Worm (Caenorhabditis elegans) whole organism, L4 larva: ENCODE measurements around the gene T04A8.18.
A peak's percentile ranks its signal among the peaks of the same experiment; 100 is the strongest.

Experiments used
- F10B5.3 ChIP-seq: sonication (generic microtip); optimal IDR thresholded peaks from 2 replicates; lab custom pipeline; 2016; ENCODE audit warnings: mild to moderate bottlenecking, missing genetic modification characterization, missing compliant biosample characterization
- F44E2.7 ChIP-seq: fragments of 200-800 bp; sonication (Bioruptor generic); IDR thresholded peaks from 2 replicates; pipeline ENCODE4 v2.1.2; 2022; ENCODE audit warnings: missing genetic modification characterization, missing compliant biosample characterization
- F49E8.2 ChIP-seq: sonication (generic microtip); optimal IDR thresholded peaks from 2 replicates; lab custom pipeline; 2016; ENCODE audit warnings: missing compliant biosample characterization, mild to moderate bottlenecking, missing genetic modification characterization, borderline replicate concordance
- Y5F2A.4 ChIP-seq: fragments of 200-800 bp; sonication (Bioruptor generic); optimal IDR thresholded peaks from 2 replicates; lab custom pipeline; 2018; ENCODE audit warnings: mild to moderate bottlenecking, missing genetic modification characterization, missing compliant biosample characterization
- arid-1 ChIP-seq: fragments of 200-800 bp; sonication (Bioruptor generic); conservative IDR thresholded peaks from 2 replicates; pipeline ENCODE4 v1.3.6; 2022; ENCODE audit warnings: missing genetic modification reagents, missing genetic modification characterization, missing compliant biosample characterization
- ceh-62 ChIP-seq: sonication (generic microtip); optimal IDR thresholded peaks from 2 replicates; lab custom pipeline; 2017; ENCODE audit warnings: missing biosample characterization, missing genetic modification characterization
- ceh-82 ChIP-seq: sonication (generic microtip); optimal IDR thresholded peaks from 2 replicates; lab custom pipeline; 2017; ENCODE audit warnings: missing biosample characterization, missing genetic modification characterization
- ctbp-1 ChIP-seq: fragments of 200-800 bp; sonication (Bioruptor generic); IDR thresholded peaks from 2 replicates; pipeline ENCODE4 v1.3.6; 2022; ENCODE audit warnings: missing genetic modification reagents, missing genetic modification characterization, missing compliant biosample characterization
- daf-12 ChIP-seq: fragments of 150-350 bp; optimal IDR thresholded peaks from 2 replicates; lab custom pipeline; 2014; ENCODE audit warnings: missing biosample characterization, missing genetic modification reagents, missing genetic modification characterization
- daf-16 ChIP-seq, 3 experiments: sonication (generic microtip); optimal IDR thresholded peaks; 2 replicates each; lab custom pipeline; 2016 to 2017; ENCODE audit warnings: missing genetic modification characterization in 3 of 3, missing genetic modification reagents in 3 of 3, mild to moderate bottlenecking in 2 of 3, missing compliant biosample characterization in 2 of 3, missing biosample characterization in 1 of 3, moderate library complexity in 1 of 3
- daf-8 ChIP-seq: fragments of 200-800 bp; sonication (Bioruptor generic); IDR thresholded peaks from 2 replicates; pipeline ENCODE4 v1.3.6; 2022; ENCODE audit warnings: missing genetic modification characterization, missing compliant biosample characterization
- dmd-6 ChIP-seq: fragments of 200-800 bp; sonication (Bioruptor generic); IDR thresholded peaks from 2 replicates; pipeline ENCODE4 v1.3.6; 2022; ENCODE audit warnings: missing genetic modification reagents, missing genetic modification characterization, missing compliant biosample characterization
- dmd-9 ChIP-seq: fragments of 200-800 bp; sonication (Bioruptor generic); IDR thresholded peaks from 2 replicates; pipeline ENCODE4 v1.3.6; 2022; ENCODE audit warnings: missing genetic modification reagents, missing genetic modification characterization, missing compliant biosample characterization
- dpl-1 ChIP-seq: fragments of 150-350 bp; optimal IDR thresholded peaks from 2 replicates; lab custom pipeline; 2014; ENCODE audit warnings: missing biosample characterization, missing genetic modification reagents, missing genetic modification characterization
- duxl-1 ChIP-seq: sonication (generic microtip); optimal IDR thresholded peaks from 2 replicates; lab custom pipeline; 2016; ENCODE audit warnings: mild to moderate bottlenecking, missing genetic modification characterization, moderate library complexity, missing compliant biosample characterization; ENCODE audit not compliant: poor library complexity
- hif-1 ChIP-seq, 2 experiments: sonication (generic microtip); optimal IDR thresholded peaks; 2 replicates each; lab custom pipeline; 2016 to 2017; ENCODE audit warnings: missing compliant biosample characterization in 2 of 2, missing genetic modification characterization in 2 of 2, missing genetic modification reagents in 2 of 2, missing genotype in 2 of 2, mild to moderate bottlenecking in 1 of 2
- hlh-11 ChIP-seq: fragments of 200-800 bp; sonication (Bioruptor generic); optimal IDR thresholded peaks from 2 replicates; lab custom pipeline; 2018; ENCODE audit warnings: mild to moderate bottlenecking, missing genetic modification characterization, missing compliant biosample characterization
- hmg-1.1 ChIP-seq: fragments of 200-800 bp; sonication (Bioruptor generic); IDR thresholded peaks from 2 replicates; pipeline ENCODE4 v1.3.6; 2022; ENCODE audit warnings: missing genetic modification reagents, missing genetic modification characterization, missing compliant biosample characterization
- jun-1 ChIP-seq: fragments of 150-350 bp; optimal IDR thresholded peaks from 2 replicates; lab custom pipeline; 2014; ENCODE audit warnings: missing biosample characterization, missing genetic modification reagents, missing genetic modification characterization
- lin-38 ChIP-seq: fragments of 200-800 bp; sonication (Bioruptor generic); IDR thresholded peaks from 2 replicates; pipeline ENCODE4 v1.3.6; 2022; ENCODE audit warnings: missing genetic modification reagents, missing genetic modification characterization, missing compliant biosample characterization
- lin-39 ChIP-seq: fragments of 150-350 bp; optimal IDR thresholded peaks from 2 replicates; lab custom pipeline; 2014; ENCODE audit warnings: missing biosample characterization, missing genetic modification reagents, missing genetic modification characterization
- lir-3 ChIP-seq: sonication (generic microtip); optimal IDR thresholded peaks from 2 replicates; lab custom pipeline; 2016; ENCODE audit warnings: mild to moderate bottlenecking, missing genetic modification characterization, missing compliant biosample characterization
- lsy-2 ChIP-seq, 2 experiments: fragments of 150-350 bp in 1 of 2; sonication (generic microtip) in 1 of 2; optimal IDR thresholded peaks; 2 replicates each; lab custom pipeline; 2014 to 2017; ENCODE audit warnings: missing biosample characterization in 2 of 2, missing genetic modification characterization in 2 of 2
- mxl-2 ChIP-seq: fragments of 200-800 bp; sonication (Bioruptor generic); conservative IDR thresholded peaks from 2 replicates; pipeline ENCODE4 v1.3.6; 2022; ENCODE audit warnings: missing genetic modification reagents, missing genetic modification characterization, missing compliant biosample characterization
- nhr-102 ChIP-seq: sonication (generic microtip); optimal IDR thresholded peaks from 2 replicates; lab custom pipeline; 2016; ENCODE audit warnings: mild to moderate bottlenecking, missing genetic modification characterization, moderate library complexity, missing compliant biosample characterization
- nhr-11 ChIP-seq: fragments of 150-350 bp; optimal IDR thresholded peaks from 2 replicates; lab custom pipeline; 2014; ENCODE audit warnings: missing biosample characterization, missing genetic modification characterization
- nhr-25 ChIP-seq: sonication (generic microtip); optimal IDR thresholded peaks from 2 replicates; lab custom pipeline; 2017; ENCODE audit warnings: missing genetic modification characterization, mild to moderate bottlenecking, missing compliant biosample characterization, antibody characterized with exemption, moderate library complexity, borderline replicate concordance; ENCODE audit not compliant: insufficient read depth
- nhr-41 ChIP-seq: fragments of 200-800 bp; sonication (Bioruptor generic); IDR thresholded peaks from 2 replicates; pipeline ENCODE4 v1.3.6; 2022; ENCODE audit warnings: missing genetic modification reagents, missing genetic modification characterization, missing compliant biosample characterization
- nhr-42 ChIP-seq: fragments of 200-800 bp; sonication (Bioruptor generic); IDR thresholded peaks from 2 replicates; pipeline ENCODE4 v1.3.6; 2022; ENCODE audit warnings: missing genetic modification characterization, missing compliant biosample characterization
- saeg-2 ChIP-seq: fragments of 200-800 bp; sonication (Bioruptor generic); IDR thresholded peaks from 2 replicates; pipeline ENCODE4 v1.3.6; 2022; ENCODE audit warnings: missing genetic modification reagents, missing genetic modification characterization, missing compliant biosample characterization
- sdz-12 ChIP-seq: fragments of 200-800 bp; sonication (Bioruptor generic); optimal IDR thresholded peaks from 2 replicates; lab custom pipeline; 2018; ENCODE audit warnings: mild to moderate bottlenecking, missing genetic modification characterization, missing compliant biosample characterization
- skn-1 ChIP-seq: fragments of 150-350 bp; optimal IDR thresholded peaks from 2 replicates; lab custom pipeline; 2014; ENCODE audit warnings: missing biosample characterization, missing genetic modification characterization
- spr-1 ChIP-seq: sonication (generic microtip); optimal IDR thresholded peaks from 2 replicates; lab custom pipeline; 2016; ENCODE audit warnings: mild to moderate bottlenecking, missing genetic modification characterization, missing compliant biosample characterization
- tag-97 ChIP-seq: fragments of 200-800 bp; sonication (Bioruptor generic); IDR thresholded peaks from 2 replicates; pipeline ENCODE4 v1.3.6; 2022; ENCODE audit warnings: missing genetic modification characterization, missing compliant biosample characterization
- tra-1 ChIP-seq: fragments of 200-800 bp; sonication (Bioruptor generic); IDR thresholded peaks from 2 replicates; pipeline ENCODE4 v1.3.6; 2022; ENCODE audit warnings: missing genetic modification reagents, missing genetic modification characterization, missing compliant biosample characterization
- unc-130 ChIP-seq: sonication (generic microtip); optimal IDR thresholded peaks from 2 replicates; lab custom pipeline; 2016; ENCODE audit warnings: missing genetic modification reagents, missing genetic modification characterization, missing compliant biosample characterization
- unc-62 ChIP-seq, 3 experiments: fragments of 150-350 bp in 1 of 3; sonication (generic microtip); optimal IDR thresholded peaks in 2 of 3; peaks in 1 of 3; 1 replicate in 1 of 3; 2 replicates in 2 of 3; lab custom pipeline; 2014 to 2017; ENCODE audit warnings: missing biosample characterization in 3 of 3, missing genetic modification characterization in 3 of 3, missing genetic modification reagents in 3 of 3, missing genotype in 1 of 3

The T04A8.18 gene

DNA sequence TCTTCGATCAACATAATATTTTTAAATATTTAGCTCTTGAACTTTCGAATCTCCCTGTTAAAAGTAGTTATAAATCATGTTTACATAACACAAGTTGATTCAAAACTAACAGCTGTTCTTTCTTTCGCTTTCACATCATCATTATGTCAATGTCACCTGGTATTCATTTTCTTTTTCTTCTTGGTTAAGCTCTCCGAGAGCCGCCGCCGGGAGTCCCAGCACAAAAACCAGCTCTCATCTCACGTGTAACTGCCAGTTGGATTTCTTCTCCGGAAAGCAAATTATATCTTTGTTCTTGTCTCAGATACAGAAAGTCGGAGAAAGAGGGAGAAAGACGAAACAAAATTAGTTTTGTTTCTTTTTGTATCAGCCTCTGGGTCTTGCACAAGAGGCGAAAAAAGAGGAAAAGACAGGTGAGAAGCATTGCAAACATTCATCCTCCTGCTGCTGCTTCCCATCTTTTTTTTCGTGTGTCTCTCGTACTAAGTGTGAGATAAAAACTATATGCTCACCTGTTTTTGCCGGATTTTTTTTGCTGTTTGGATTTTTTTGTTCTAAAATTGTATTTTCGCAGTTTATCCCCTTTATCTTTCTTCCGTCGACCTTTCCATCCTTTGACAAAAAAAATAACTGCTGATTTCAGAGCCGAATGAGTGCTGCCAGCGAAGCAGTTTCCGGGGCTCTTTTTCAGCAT lies 22.4 kb downstream of the T04A8.18 start, which contains the start of gene F17C8.3:
TSS of gene F17C8.3 (plus strand) at position 644 of the 694 bp plus-strand sequence.
- TF ChIP-seq unc-130 (GFP tag; lab: Kevin White, UChicago) (no peak), tag-97 (GFP tag; lab: Robert Waterston, UW) (no peak), nhr-11 (tag; lab: Kevin White, UChicago) (peak; percentile 45), hif-1 (tag; optimal IDR thresholded peaks at IDR 0.05; lab: Kevin White, UChicago) (no peak), unc-62 (GFP tag; optimal IDR thresholded peaks at IDR 0.05 in 1 of 2; lab: Kevin White, UChicago) (peak in 1 of 2 experiments; percentile 93), unc-62 (tag; optimal IDR thresholded peaks at IDR 0.05; lab: Kevin White, UChicago) (no peak), daf-16 (GFP tag; optimal IDR thresholded peaks at IDR 0.05; lab: Kevin White, UChicago) (peak in 1 of 2 experiments; percentile 87), daf-16 (tag; optimal IDR thresholded peaks at IDR 0.05; lab: Kevin White, UChicago) (no peak), tra-1 (GFP tag; lab: Robert Waterston, UW) (0 out of 2 replicates have a peak, but pooled peaks have one; percentile 63), lsy-2 (tag; optimal IDR thresholded peaks at IDR 0.05; lab: Kevin White, UChicago) (peak in 1 of 2 experiments; percentile 29), hlh-11 (tag; lab: Kevin White, UChicago) (peak; percentile 69)

DNA sequence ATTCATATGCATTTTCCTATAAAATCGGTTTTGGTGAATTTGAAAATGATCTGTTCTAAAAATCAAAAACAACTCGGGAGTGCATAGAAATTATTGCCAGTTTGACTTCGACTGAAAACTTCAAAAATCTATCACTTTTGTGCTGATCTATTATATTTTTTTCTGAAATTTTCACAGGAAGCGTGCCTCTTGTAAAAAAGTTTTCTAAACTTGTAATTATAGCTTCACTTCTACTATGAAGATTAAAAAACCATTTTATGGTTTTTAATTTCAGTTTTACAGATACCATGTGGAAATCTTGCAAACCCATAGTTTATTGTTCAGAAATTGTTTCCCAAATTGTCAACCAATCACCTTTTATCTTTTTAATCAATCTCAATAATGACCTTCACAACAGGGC lies 25.0 kb downstream of the T04A8.18 start, which contains the start of gene F17C8.9:
TSS of gene F17C8.9 (plus strand) at position 301 of the 400 bp plus-strand sequence.
- no peak for TF ChIP-seq dmd-6
- TF ChIP-seq F10B5.3 (tag; lab: Kevin White, UChicago), result no peak
- no peak for TF ChIP-seq spr-1
- no peak for TF ChIP-seq nhr-25 (tag; lab: Kevin White, UChicago)
- no peak for TF ChIP-seq ctbp-1 (GFP tag; lab: Robert Waterston, UW)
- TF ChIP-seq ceh-62 (tag; lab: Kevin White, UChicago), result no peak

DNA sequence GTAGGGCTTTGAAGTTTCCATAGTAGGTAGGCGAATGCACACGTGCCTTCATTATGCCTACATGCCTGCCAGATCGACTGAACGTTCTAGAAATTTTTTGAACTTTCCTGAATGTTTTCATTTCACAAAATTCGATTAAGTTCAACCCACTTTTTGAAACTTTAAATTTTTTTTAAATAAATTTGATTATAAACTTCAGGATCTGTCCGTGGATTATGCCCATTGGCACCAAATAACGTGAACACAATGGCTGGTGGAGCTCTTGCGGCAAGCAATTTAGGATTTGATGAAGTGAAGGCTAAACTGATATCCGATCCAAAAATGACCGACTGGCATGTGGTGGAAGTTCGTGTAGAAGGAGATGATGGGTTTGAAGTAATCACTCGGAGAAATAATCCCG lies 26.4 kb downstream of the T04A8.18 start, which contains the start of gene F17C8.7:
TSS of gene F17C8.7 (plus strand) at position 301 of the 400 bp plus-strand sequence.
- TF ChIP-seq nhr-42 (no peak), sdz-12 (GFP tag; lab: Kevin White, UChicago) (no peak), lin-39 (no peak), hif-1 (tag; optimal IDR thresholded peaks at IDR 0.05; lab: Kevin White, UChicago) (no peak), ceh-82 (tag; lab: Kevin White, UChicago) (no peak), skn-1 (no peak), jun-1 (no peak), lir-3 (no peak), arid-1 (no peak), F44E2.7 (GFP tag; lab: Robert Waterston, UW) (no peak), dpl-1 (GFP tag; lab: Kevin White, UChicago) (no peak), nhr-41 (GFP tag; lab: Robert Waterston, UW) (no peak), lin-38 (GFP tag; lab: Robert Waterston, UW) (no peak), mxl-2 (no peak), daf-12 (tag; lab: Kevin White, UChicago) (no peak), duxl-1 (tag; lab: Kevin White, UChicago) (no peak), daf-16 (GFP tag; optimal IDR thresholded peaks at IDR 0.05; lab: Kevin White, UChicago) (no peak), daf-16 (tag; optimal IDR thresholded peaks at IDR 0.05; lab: Kevin White, UChicago) (no peak), nhr-25 (tag; lab: Kevin White, UChicago) (no peak)

DNA sequence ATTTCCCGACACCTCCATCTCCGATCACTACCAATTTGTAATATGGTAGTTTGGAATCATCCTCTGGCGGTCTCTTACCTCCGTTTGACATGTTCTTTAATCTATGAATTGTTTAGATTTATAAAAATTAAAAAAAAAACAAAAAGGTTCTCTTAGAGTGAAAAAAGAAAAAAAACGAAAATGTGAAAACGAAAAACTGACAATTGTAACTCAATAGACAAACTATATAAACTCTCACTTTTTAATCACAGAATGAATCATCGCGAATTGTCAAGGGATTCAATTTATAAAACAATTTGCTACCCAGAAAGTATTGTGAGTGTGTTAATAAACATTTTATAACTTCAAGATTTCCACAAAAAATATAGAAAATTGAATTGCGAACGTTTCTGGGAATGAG lies 31.0 kb downstream of the T04A8.18 start, which contains the start of gene ras-2:
TSS of gene ras-2 (minus strand) at position 101 of the 400 bp plus-strand sequence.
- TF ChIP-seq nhr-41 (GFP tag; lab: Robert Waterston, UW) (no peak), Y5F2A.4 (GFP tag; lab: Kevin White, UChicago) (no peak), hmg-1.1 (GFP tag; lab: Robert Waterston, UW) (no peak), saeg-2 (no peak), F49E8.2 (tag; lab: Kevin White, UChicago) (no peak), dmd-9 (GFP tag; lab: Robert Waterston, UW) (no peak), lir-3 (no peak), sdz-12 (GFP tag; lab: Kevin White, UChicago) (no peak), nhr-102 (tag; lab: Kevin White, UChicago) (no peak), daf-16 (GFP tag; optimal IDR thresholded peaks at IDR 0.05; lab: Kevin White, UChicago) (no peak), daf-16 (tag; optimal IDR thresholded peaks at IDR 0.05; lab: Kevin White, UChicago) (no peak), unc-130 (GFP tag; lab: Kevin White, UChicago) (no peak), daf-8 (GFP tag; lab: Robert Waterston, UW) (no peak), dmd-6 (no peak)
- TF ChIP-seq, all 104 proteins: peak for 0
